Fruit fly (Drosophila melanogaster) whole organism, embryonic: Measurements from ENCODE around the gene D.

Experiments used
- Atf6 ChIP-seq: fragments of 200-800 bp; sonication (Bioruptor generic); IDR thresholded peaks from 2 replicates; pipeline ENCODE4 v1.3.6; 2022; ENCODE audit warnings: missing biosample characterization, missing genetic modification characterization
- CG12155 ChIP-seq: fragments of 200-800 bp; sonication (Bioruptor generic); optimal IDR thresholded peaks from 3 replicates; lab custom pipeline; 2016; ENCODE audit warnings: missing biosample characterization, missing genetic modification characterization
- CG12659 ChIP-seq: fragments of 200-800 bp; sonication (Bioruptor generic); optimal IDR thresholded peaks from 3 replicates; lab custom pipeline; 2017; ENCODE audit warnings: mild to moderate bottlenecking, missing biosample characterization, missing genetic modification reagents, missing genetic modification characterization
- CG14050 ChIP-seq: fragments of 200-800 bp; sonication (Bioruptor generic); IDR thresholded peaks from 3 replicates; pipeline ENCODE4 v1.3.6; 2022; ENCODE audit warnings: missing biosample characterization, missing genetic modification characterization
- CG15601 ChIP-seq: fragments of 200-800 bp; sonication (Bioruptor generic); optimal IDR thresholded peaks from 3 replicates; lab custom pipeline; 2019; ENCODE audit warnings: missing biosample characterization, mild to moderate bottlenecking, missing genetic modification characterization, moderate library complexity
- CG17612 ChIP-seq: fragments of 200-800 bp; sonication (Bioruptor generic); IDR thresholded peaks from 2 replicates; pipeline ENCODE4 v1.3.6; 2022; ENCODE audit warnings: missing biosample characterization, missing genetic modification characterization
- CG17912 ChIP-seq: fragments of 200-800 bp; sonication (Bioruptor generic); optimal IDR thresholded peaks from 2 replicates; lab custom pipeline; 2018; ENCODE audit warnings: missing biosample characterization, mild to moderate bottlenecking, missing genetic modification characterization
- CG18262 ChIP-seq: fragments of 200-800 bp; optimal IDR thresholded peaks from 3 replicates; lab custom pipeline; 2019; ENCODE audit warnings: missing biosample characterization, mild to moderate bottlenecking, missing genetic modification characterization, moderate library complexity
- CG18619 ChIP-seq: fragments of 200-800 bp; sonication (Bioruptor generic); optimal IDR thresholded peaks from 3 replicates; lab custom pipeline; 2017; ENCODE audit warnings: missing biosample characterization, mild to moderate bottlenecking, missing genetic modification characterization
- CG31388 ChIP-seq: fragments of 200-800 bp; sonication (Bioruptor generic); optimal IDR thresholded peaks from 2 replicates; lab custom pipeline; 2016; ENCODE audit warnings: missing biosample characterization, missing genetic modification characterization
- CG31441 ChIP-seq: fragments of 200-800 bp; sonication (Bioruptor generic); IDR thresholded peaks from 2 replicates; pipeline ENCODE4 v1.3.6; 2022; ENCODE audit warnings: missing biosample characterization, missing genetic modification characterization
- CG4328 ChIP-seq: fragments of 200-800 bp; sonication (Bioruptor generic); optimal IDR thresholded peaks from 3 replicates; lab custom pipeline; 2017; ENCODE audit warnings: missing biosample characterization, missing genetic modification reagents, missing genetic modification characterization
- CG4707 ChIP-seq: fragments of 200-800 bp; sonication (Bioruptor generic); optimal IDR thresholded peaks from 2 replicates; lab custom pipeline; 2018; ENCODE audit warnings: missing biosample characterization, mild to moderate bottlenecking, missing genetic modification characterization, moderate library complexity
- CG5180 ChIP-seq: fragments of 200-800 bp; sonication (Bioruptor generic); optimal IDR thresholded peaks from 3 replicates; lab custom pipeline; 2017; ENCODE audit warnings: missing biosample characterization, missing genetic modification characterization, mild to moderate bottlenecking, moderate library complexity, missing genetic modification reagents
- CG6791 ChIP-seq: fragments of 200-800 bp; sonication (Bioruptor generic); IDR thresholded peaks from 3 replicates; pipeline ENCODE4 v1.3.6; 2022; ENCODE audit warnings: missing biosample characterization, missing genetic modification characterization; ENCODE audit not compliant: partially characterized antibody
- CG7372 ChIP-seq: fragments of 200-800 bp; sonication (Bioruptor generic); IDR thresholded peaks from 2 replicates; pipeline ENCODE4 v1.3.6; 2022; ENCODE audit warnings: missing biosample characterization, missing genetic modification characterization
- CG8281 ChIP-seq: fragments of 200-800 bp; sonication (Bioruptor generic); optimal IDR thresholded peaks from 2 replicates; lab custom pipeline; 2018; ENCODE audit warnings: missing biosample characterization, mild to moderate bottlenecking, missing genetic modification characterization, moderate library complexity
- CG8478 ChIP-seq: fragments of >200 bp; optimal IDR thresholded peaks from 2 replicates; lab custom pipeline; 2018
- CG9437 ChIP-seq: fragments of 200-800 bp; sonication (Bioruptor generic); optimal IDR thresholded peaks from 2 replicates; lab custom pipeline; 2018; ENCODE audit warnings: missing biosample characterization, mild to moderate bottlenecking, missing genetic modification characterization
- CG9727 ChIP-seq: fragments of 200-800 bp; sonication (Bioruptor generic); optimal IDR thresholded peaks from 3 replicates; lab custom pipeline; 2017; ENCODE audit warnings: missing biosample characterization, mild to moderate bottlenecking, missing genetic modification characterization
- CHES-1-like ChIP-seq: fragments of 200-800 bp; sonication (Bioruptor generic); optimal IDR thresholded peaks from 2 replicates; lab custom pipeline; 2016; ENCODE audit warnings: missing biosample characterization, missing genetic modification characterization
- CTCF ChIP-seq: fragments of 200-800 bp; sonication (Bioruptor generic); optimal IDR thresholded peaks from 2 replicates; lab custom pipeline; 2017; ENCODE audit warnings: missing biosample characterization, mild to moderate bottlenecking, missing genetic modification characterization, moderate library complexity
- Dref ChIP-seq: fragments of 200-800 bp; sonication (Bioruptor generic); IDR thresholded peaks from 2 replicates; pipeline ENCODE4 v1.3.6; 2022; ENCODE audit warnings: missing biosample characterization, missing genetic modification characterization
- Gug ChIP-seq: fragments of 200-800 bp; sonication (Bioruptor generic); IDR thresholded peaks from 4 replicates; pipeline ENCODE4 v1.3.6; 2022; ENCODE audit warnings: missing biosample characterization, missing genetic modification characterization
- Hey ChIP-seq: fragments of 200-800 bp; sonication (Bioruptor generic); optimal IDR thresholded peaks from 3 replicates; lab custom pipeline; 2018; ENCODE audit warnings: missing biosample characterization, mild to moderate bottlenecking, missing genetic modification characterization
- Lim3 ChIP-seq: fragments of 200-800 bp; sonication (Bioruptor generic); IDR thresholded peaks from 2 replicates; pipeline ENCODE4 v1.3.6; 2022; ENCODE audit warnings: missing biosample characterization, missing genetic modification characterization
- NfI ChIP-seq: fragments of 200-800 bp; sonication (Bioruptor generic); optimal IDR thresholded peaks from 3 replicates; lab custom pipeline; 2018; ENCODE audit warnings: missing biosample characterization, mild to moderate bottlenecking, missing genetic modification characterization, moderate library complexity
- PHDP ChIP-seq: fragments of 200-800 bp; sonication (Bioruptor generic); optimal IDR thresholded peaks from 3 replicates; lab custom pipeline; 2018; ENCODE audit warnings: missing biosample characterization, mild to moderate bottlenecking, missing genetic modification characterization, moderate library complexity
- Ssrp ChIP-seq: fragments of 200-800 bp; sonication (Bioruptor generic); optimal IDR thresholded peaks from 2 replicates; lab custom pipeline; 2018; ENCODE audit warnings: missing biosample characterization, mild to moderate bottlenecking, missing genetic modification characterization, moderate library complexity
- Trl ChIP-seq, 3 experiments: fragments of >200 bp in 2 of 3; fragments of 200-800 bp in 1 of 3; sonication (Bioruptor generic) in 1 of 3; optimal IDR thresholded peaks; 2 replicates in 1 of 3; 3 replicates in 2 of 3; lab custom pipeline; 2016 to 2017; ENCODE audit warnings: missing biosample characterization in 1 of 3, missing genetic modification characterization in 1 of 3
- az2 ChIP-seq: fragments of 200-800 bp; sonication (Bioruptor generic); optimal IDR thresholded peaks from 3 replicates; lab custom pipeline; 2016; ENCODE audit warnings: missing biosample characterization, missing genetic modification characterization
- chinmo ChIP-seq: fragments of 200-800 bp; sonication (Bioruptor generic); IDR thresholded peaks from 4 replicates; pipeline ENCODE4 v1.3.6; 2022; ENCODE audit warnings: missing biosample characterization, missing genetic modification characterization; ENCODE audit not compliant: partially characterized antibody
- gem ChIP-seq: fragments of 200-800 bp; sonication (Bioruptor generic); optimal IDR thresholded peaks from 2 replicates; lab custom pipeline; 2019; ENCODE audit warnings: missing biosample characterization, mild to moderate bottlenecking, missing genetic modification characterization, moderate library complexity
- gro ChIP-seq: fragments of 200-800 bp; sonication (Bioruptor generic); optimal IDR thresholded peaks from 2 replicates; lab custom pipeline; 2016; ENCODE audit warnings: missing biosample characterization, missing genetic modification characterization
- hb ChIP-seq: fragments of 200-800 bp; sonication (Bioruptor generic); IDR thresholded peaks from 3 replicates; pipeline ENCODE4 v1.3.6; 2022; ENCODE audit warnings: missing biosample characterization, missing genetic modification characterization; ENCODE audit not compliant: partially characterized antibody
- her ChIP-seq: fragments of 200-800 bp; sonication (Bioruptor generic); optimal IDR thresholded peaks from 2 replicates; lab custom pipeline; 2016; ENCODE audit warnings: missing biosample characterization, missing genetic modification characterization
- kay ChIP-seq: fragments of 200-800 bp; sonication (Bioruptor generic); optimal IDR thresholded peaks from 2 replicates; lab custom pipeline; 2016; ENCODE audit warnings: missing biosample characterization, missing genetic modification characterization
- kni ChIP-seq: fragments of 200-800 bp; sonication (Bioruptor generic); optimal IDR thresholded peaks from 3 replicates; lab custom pipeline; 2017; ENCODE audit warnings: mild to moderate bottlenecking, missing biosample characterization, missing genetic modification reagents, missing genetic modification characterization
- luna ChIP-seq: fragments of 200-800 bp; sonication (Bioruptor generic); optimal IDR thresholded peaks from 2 replicates; lab custom pipeline; 2016; ENCODE audit warnings: missing biosample characterization, missing genetic modification characterization
- org-1 ChIP-seq: fragments of 200-800 bp; sonication (Bioruptor generic); optimal IDR thresholded peaks from 2 replicates; lab custom pipeline; 2017; ENCODE audit warnings: missing biosample characterization, missing genetic modification characterization
- pnt ChIP-seq: fragments of 200-800 bp; sonication (Bioruptor generic); optimal IDR thresholded peaks from 3 replicates; lab custom pipeline; 2016; ENCODE audit warnings: missing biosample characterization, missing genetic modification characterization
- ranshi ChIP-seq: fragments of 200-800 bp; sonication (Bioruptor generic); IDR thresholded peaks from 2 replicates; pipeline ENCODE4 v1.3.6; 2022; ENCODE audit warnings: missing biosample characterization, missing genetic modification characterization
- row ChIP-seq: fragments of 200-800 bp; sonication (Bioruptor generic); IDR thresholded peaks from 3 replicates; pipeline ENCODE4 v1.3.6; 2022; ENCODE audit warnings: missing biosample characterization, missing genetic modification characterization
- run ChIP-seq: fragments of 200-800 bp; sonication (Bioruptor generic); optimal IDR thresholded peaks from 3 replicates; lab custom pipeline; 2018; ENCODE audit warnings: missing biosample characterization, mild to moderate bottlenecking, missing genetic modification characterization
- sqz ChIP-seq: fragments of 200-800 bp; sonication (Bioruptor generic); optimal IDR thresholded peaks from 3 replicates; lab custom pipeline; 2018; ENCODE audit warnings: missing biosample characterization, mild to moderate bottlenecking, missing genetic modification characterization
- tgo ChIP-seq: fragments of 200-800 bp; sonication (Bioruptor generic); IDR thresholded peaks from 3 replicates; pipeline ENCODE4 v1.3.6; 2022; ENCODE audit warnings: missing biosample characterization, missing genetic modification characterization
- trem ChIP-seq: fragments of 200-800 bp; optimal IDR thresholded peaks from 3 replicates; lab custom pipeline; 2019; ENCODE audit warnings: missing biosample characterization, mild to moderate bottlenecking, missing genetic modification characterization, moderate library complexity
- vfl ChIP-seq: fragments of 200-800 bp; sonication (Bioruptor generic); optimal IDR thresholded peaks from 2 replicates; lab custom pipeline; 2016; ENCODE audit warnings: missing biosample characterization, missing genetic modification characterization
- wdn ChIP-seq: fragments of 200-800 bp; sonication (Bioruptor generic); IDR thresholded peaks from 2 replicates; pipeline ENCODE4 v1.3.6; 2022; ENCODE audit warnings: missing biosample characterization, missing genetic modification characterization
- z ChIP-seq: fragments of 200-800 bp; sonication (Bioruptor generic); IDR thresholded peaks from 3 replicates; pipeline ENCODE4 v1.3.6; 2022; ENCODE audit warnings: missing biosample characterization, missing genetic modification characterization

Gene D

DNA sequence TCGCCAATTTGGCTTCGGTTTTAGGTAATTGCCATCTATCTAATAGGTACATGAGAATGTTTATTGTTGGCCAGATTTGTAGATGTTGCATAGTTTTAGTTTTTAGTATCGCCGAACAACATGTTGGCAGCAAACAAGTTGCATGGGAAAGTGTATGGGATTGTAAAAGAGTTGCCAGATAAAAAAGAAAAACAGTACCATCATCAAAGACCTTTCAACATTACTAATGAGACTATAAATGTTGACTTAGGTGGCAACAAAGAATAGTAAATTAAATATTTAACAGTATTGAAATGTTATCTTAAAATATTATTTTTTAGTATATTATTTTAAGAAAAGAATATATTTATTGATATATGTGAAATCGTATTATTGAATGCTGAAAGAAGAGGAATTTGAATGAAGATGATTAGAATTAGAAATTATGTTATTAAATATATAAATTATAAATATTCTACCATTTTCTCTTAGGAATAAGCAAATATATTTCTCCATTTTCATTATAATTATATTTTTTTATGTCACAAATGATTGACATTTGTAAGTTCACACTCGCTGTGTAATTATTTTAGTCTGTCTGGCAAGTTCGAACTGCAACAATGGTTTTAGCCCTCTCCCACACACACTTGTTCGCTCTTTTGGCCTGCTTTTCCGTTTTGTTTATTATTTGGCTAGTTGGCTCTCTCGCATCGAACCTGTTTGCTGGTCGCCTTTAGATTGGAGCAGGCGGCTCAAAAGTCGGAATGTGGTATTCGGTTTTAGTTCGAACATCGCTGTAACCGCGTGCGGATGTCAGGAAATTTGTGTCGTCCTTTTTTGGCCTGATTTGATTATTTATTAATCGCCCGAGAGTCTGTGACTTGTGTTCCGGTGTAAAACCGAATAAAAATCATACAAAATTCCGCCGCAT is 26.5 kb upstream of the D start (continued):
- TF ChIP-seq CG17612 (no peak), kni (GFP tag; lab: Kevin White, UChicago) (peak; percentile 38), CG18262 (peak; percentile 22), az2 (GFP tag; lab: Kevin White, UChicago) (peak; percentile 32), CG4707 (GFP tag; lab: Kevin White, UChicago) (no peak), ranshi (GFP tag; lab: Robert Waterston, UW) (no peak), Ssrp (tag; lab: Kevin White, UChicago) (no peak), gem (tag; lab: Kevin White, UChicago) (peak; percentile 61), CG4328 (GFP tag; lab: Kevin White, UChicago) (no peak), CG15601 (tag; lab: Kevin White, UChicago) (peak; percentile 9), Dref (GFP tag; lab: Robert Waterston, UW) (no peak), CG31441 (GFP tag; lab: Robert Waterston, UW) (peak; percentile 65), NfI (GFP tag; lab: Kevin White, UChicago) (no peak), CG12659 (GFP tag; lab: Kevin White, UChicago) (peak; percentile 24), kay (no peak), PHDP (no peak), hb (GFP tag; lab: Robert Waterston, UW) (no peak), z (GFP tag; lab: Robert Waterston, UW) (no peak), Gug (GFP tag; lab: Robert Waterston, UW) (0 out of 4 replicates have a peak, but pooled peaks have one; percentile 28), luna (GFP tag; lab: Kevin White, UChicago) (no peak), wdn (GFP tag; lab: Robert Waterston, UW) (no peak), Atf6 (no peak), her (GFP tag; lab: Kevin White, UChicago) (no peak), Hey (tag; lab: Kevin White, UChicago) (no peak), CG8281 (tag; lab: Kevin White, UChicago) (no peak), CG5180 (GFP tag; lab: Kevin White, UChicago) (peak; percentile 99), CG6791 (0 out of 3 replicates have a peak, but pooled peaks have one; percentile 13), CHES-1-like (no peak), CG18619 (GFP tag; lab: Kevin White, UChicago) (peak; percentile 19), Trl (optimal IDR thresholded peaks at IDR 0.05; lab: Kevin White, UChicago) (peak; percentile 55 to 69), Trl (GFP tag; optimal IDR thresholded peaks at IDR 0.05; lab: Kevin White, UChicago) (no peak), CG12155 (GFP tag; lab: Kevin White, UChicago) (no peak), CG31388 (GFP tag; lab: Kevin White, UChicago) (no peak), chinmo (GFP tag; lab: Robert Waterston, UW) (no peak), org-1 (GFP tag; lab: Kevin White, UChicago) (no peak), row (GFP tag; lab: Robert Waterston, UW) (peak; percentile 76), CG8478 (lab: Kevin White, UChicago) (no peak), CTCF (no peak), Lim3 (GFP tag; lab: Robert Waterston, UW) (no peak), CG9437 (GFP tag; lab: Kevin White, UChicago) (peak; percentile 40), CG9727 (GFP tag; lab: Kevin White, UChicago) (peak; percentile 23), CG14050 (GFP tag; lab: Robert Waterston, UW) (no peak), run (no peak), CG17912 (GFP tag; lab: Kevin White, UChicago) (peak; percentile 15), sqz (GFP tag; lab: Kevin White, UChicago) (no peak), tgo (GFP tag; lab: Robert Waterston, UW) (peak; percentile 43; the same call in 1 of the 3 replicates), vfl (GFP tag; lab: Kevin White, UChicago) (no peak), trem (tag; lab: Kevin White, UChicago) (peak; percentile 27), pnt (no peak), CG7372 (GFP tag; lab: Robert Waterston, UW) (no peak), gro (GFP tag; lab: Kevin White, UChicago) (peak; percentile 0)
